Worm (Caenorhabditis elegans) whole organism, early embryonic: Measurements from ENCODE around the gene clec-83.

Experiments
- F13C5.2 ChIP-seq: sonication (generic microtip); optimal IDR thresholded peaks from 2 replicates; lab custom pipeline; 2017; ENCODE audit warnings: mild to moderate bottlenecking, missing genetic modification characterization, inconsistent platforms, missing compliant biosample characterization
- aly-1 ChIP-seq: sonication (generic microtip); optimal IDR thresholded peaks from 2 replicates; lab custom pipeline; 2016; ENCODE audit warnings: missing genetic modification characterization, missing compliant biosample characterization
- ama-1 ChIP-seq: fragments of 150-350 bp; optimal IDR thresholded peaks from 2 replicates; lab custom pipeline; 2014
- ceh-13 ChIP-seq: fragments of 200-800 bp; sonication (Bioruptor generic); optimal IDR thresholded peaks from 2 replicates; lab custom pipeline; 2018; ENCODE audit warnings: mild to moderate bottlenecking, missing genetic modification characterization, missing compliant biosample characterization
- ceh-36 ChIP-seq: sonication (generic microtip); optimal IDR thresholded peaks from 2 replicates; lab custom pipeline; 2016; ENCODE audit warnings: missing genetic modification characterization, inconsistent platforms, missing compliant biosample characterization
- ets-7 ChIP-seq: sonication (generic microtip); optimal IDR thresholded peaks from 2 replicates; lab custom pipeline; 2016; ENCODE audit warnings: missing genotype, missing genetic modification characterization, missing compliant biosample characterization
- hmbx-1 ChIP-seq: sonication (generic microtip); optimal IDR thresholded peaks from 2 replicates; lab custom pipeline; 2016; ENCODE audit warnings: mild to moderate bottlenecking, missing genetic modification characterization, missing compliant biosample characterization
- hmg-4 ChIP-seq: fragments of 200-800 bp; sonication (Bioruptor generic); optimal IDR thresholded peaks from 2 replicates; lab custom pipeline; 2018; ENCODE audit warnings: mild to moderate bottlenecking, missing genetic modification characterization, missing compliant biosample characterization
- hnd-1 ChIP-seq: sonication (generic microtip); optimal IDR thresholded peaks from 2 replicates; lab custom pipeline; 2016; ENCODE audit warnings: missing genetic modification characterization, missing compliant biosample characterization
- scrt-1 ChIP-seq: fragments of 200-800 bp; sonication (Bioruptor generic); IDR thresholded peaks from 2 replicates; pipeline ENCODE4 v1.3.6; 2022; ENCODE audit warnings: missing genetic modification characterization, missing compliant biosample characterization
- tbx-37 ChIP-seq: fragments of 200-800 bp; sonication (Bioruptor generic); conservative IDR thresholded peaks from 2 replicates; pipeline ENCODE4 v1.3.6; 2022; ENCODE audit warnings: missing genetic modification reagents, missing genetic modification characterization, missing compliant biosample characterization

- TF ChIP-seq ets-7 (tag; lab: Kevin White, UChicago) (no peak), F13C5.2 (tag; lab: Kevin White, UChicago) (no peak), hnd-1 (tag; lab: Kevin White, UChicago) (no peak), hmbx-1 (no peak), ama-1 (no peak), ceh-36 (tag; lab: Kevin White, UChicago) (no peak), tbx-37 (GFP tag; lab: Robert Waterston, UW) (no peak), aly-1 (no peak), scrt-1 (no peak), hmg-4 (GFP tag; lab: Kevin White, UChicago) (no peak), ceh-13 (GFP tag; lab: Kevin White, UChicago) (no peak)
Observed at ce11 chrIV:2851625-2852024, 10.4 kb upstream of the clec-83 start.
